Worm (Caenorhabditis elegans) whole organism, late embryonic: ENCODE results near the gene lin-24.
"Not testable (repeated sequence)": the region's sequence is repeated elsewhere in the genome, so short reads cannot be mapped to it uniquely, and the experiment has no call there.

Source experiments
- C08G9.2 ChIP-seq: sonication (generic microtip); optimal IDR thresholded peaks from 2 replicates; lab custom pipeline; 2016; ENCODE audit warnings: mild to moderate bottlenecking, missing genetic modification characterization, moderate library complexity, missing compliant biosample characterization
- C38D4.7 ChIP-seq: fragments of 200-800 bp; sonication (Bioruptor generic); optimal IDR thresholded peaks from 2 replicates; lab custom pipeline; 2018; ENCODE audit warnings: mild to moderate bottlenecking, missing genetic modification characterization, moderate library complexity, missing compliant biosample characterization
- Y22D7AL.16 ChIP-seq: sonication (generic microtip); optimal IDR thresholded peaks from 2 replicates; lab custom pipeline; 2016; ENCODE audit warnings: missing genetic modification characterization, missing compliant biosample characterization
- ceh-19 ChIP-seq: fragments of 200-800 bp; sonication (Bioruptor generic); optimal IDR thresholded peaks from 2 replicates; lab custom pipeline; 2018; ENCODE audit warnings: mild to moderate bottlenecking, missing genetic modification characterization, missing compliant biosample characterization
- ceh-2 ChIP-seq: sonication (generic microtip); optimal IDR thresholded peaks from 2 replicates; lab custom pipeline; 2016; ENCODE audit warnings: missing genotype, missing genetic modification characterization, missing compliant biosample characterization
- ceh-24 ChIP-seq: sonication (generic microtip); optimal IDR thresholded peaks from 2 replicates; lab custom pipeline; 2016; ENCODE audit warnings: mild to moderate bottlenecking, missing genetic modification characterization, missing compliant biosample characterization
- ceh-31 ChIP-seq: sonication (generic microtip); optimal IDR thresholded peaks from 2 replicates; lab custom pipeline; 2016; ENCODE audit warnings: missing genetic modification characterization, missing compliant biosample characterization
- ceh-9 ChIP-seq: sonication (generic microtip); optimal IDR thresholded peaks from 2 replicates; lab custom pipeline; 2016; ENCODE audit warnings: mild to moderate bottlenecking, missing genetic modification characterization, inconsistent platforms, missing compliant biosample characterization
- dve-1 ChIP-seq: sonication (generic microtip); optimal IDR thresholded peaks from 2 replicates; lab custom pipeline; 2017; ENCODE audit warnings: antibody characterized with exemption, mild to moderate bottlenecking, missing genetic modification characterization, missing compliant biosample characterization
- elt-2 ChIP-seq: sonication (generic microtip); optimal IDR thresholded peaks from 2 replicates; lab custom pipeline; 2016; ENCODE audit warnings: missing genetic modification reagents, missing genetic modification characterization, missing compliant biosample characterization
- eyg-1 ChIP-seq: sonication (generic microtip); optimal IDR thresholded peaks from 2 replicates; lab custom pipeline; 2016; ENCODE audit warnings: missing genotype, missing genetic modification characterization, missing compliant biosample characterization
- fkh-6 ChIP-seq: sonication (generic microtip); optimal IDR thresholded peaks from 2 replicates; lab custom pipeline; 2016; ENCODE audit warnings: missing genetic modification characterization, missing compliant biosample characterization
- gmeb-2 ChIP-seq: sonication (generic microtip); optimal IDR thresholded peaks from 2 replicates; lab custom pipeline; 2016; ENCODE audit warnings: missing genetic modification characterization, inconsistent platforms, missing compliant biosample characterization
- hlh-30 ChIP-seq: sonication (generic microtip); optimal IDR thresholded peaks from 2 replicates; lab custom pipeline; 2017; ENCODE audit warnings: antibody characterized with exemption, missing genetic modification characterization, missing compliant biosample characterization; ENCODE audit not compliant: insufficient read depth
- nfya-1 ChIP-seq: sonication (generic microtip); optimal IDR thresholded peaks from 2 replicates; lab custom pipeline; 2017; ENCODE audit warnings: missing genetic modification characterization, mild to moderate bottlenecking, missing compliant biosample characterization, antibody characterized with exemption, moderate library complexity
- nhr-11 ChIP-seq: fragments of 150-350 bp; optimal IDR thresholded peaks from 2 replicates; lab custom pipeline; 2014; ENCODE audit warnings: missing biosample characterization, missing genetic modification characterization
- npax-4 ChIP-seq: sonication (generic microtip); optimal IDR thresholded peaks from 2 replicates; lab custom pipeline; 2016; ENCODE audit warnings: missing genetic modification characterization, missing compliant biosample characterization
- pag-3 ChIP-seq: sonication (generic microtip); optimal IDR thresholded peaks from 2 replicates; lab custom pipeline; 2016; ENCODE audit warnings: missing compliant biosample characterization, missing genetic modification characterization, borderline replicate concordance
- pha-4 ChIP-seq: fragments of 150-350 bp; optimal IDR thresholded peaks from 2 replicates; lab custom pipeline; 2018; ENCODE audit warnings: missing biosample characterization, missing genetic modification reagents, missing genetic modification characterization
- pros-1 ChIP-seq: fragments of 150-350 bp; optimal IDR thresholded peaks from 2 replicates; lab custom pipeline; 2014; ENCODE audit warnings: missing biosample characterization, missing genetic modification reagents, missing genetic modification characterization
- sox-4 ChIP-seq: sonication (generic microtip); optimal IDR thresholded peaks from 2 replicates; lab custom pipeline; 2017; ENCODE audit warnings: mild to moderate bottlenecking, missing genetic modification characterization, inconsistent platforms, missing compliant biosample characterization
- ttx-3 ChIP-seq: sonication (generic microtip); optimal IDR thresholded peaks from 2 replicates; lab custom pipeline; 2016; ENCODE audit warnings: missing genetic modification reagents, missing genetic modification characterization, missing compliant biosample characterization
- unc-55 ChIP-seq: sonication (generic microtip); optimal IDR thresholded peaks from 2 replicates; lab custom pipeline; 2017; ENCODE audit warnings: missing biosample characterization, missing genetic modification reagents, missing genetic modification characterization
- ztf-16 ChIP-seq: sonication (generic microtip); optimal IDR thresholded peaks from 2 replicates; lab custom pipeline; 2017; ENCODE audit warnings: missing genetic modification characterization, missing compliant biosample characterization

lin-24 gene

DNA sequence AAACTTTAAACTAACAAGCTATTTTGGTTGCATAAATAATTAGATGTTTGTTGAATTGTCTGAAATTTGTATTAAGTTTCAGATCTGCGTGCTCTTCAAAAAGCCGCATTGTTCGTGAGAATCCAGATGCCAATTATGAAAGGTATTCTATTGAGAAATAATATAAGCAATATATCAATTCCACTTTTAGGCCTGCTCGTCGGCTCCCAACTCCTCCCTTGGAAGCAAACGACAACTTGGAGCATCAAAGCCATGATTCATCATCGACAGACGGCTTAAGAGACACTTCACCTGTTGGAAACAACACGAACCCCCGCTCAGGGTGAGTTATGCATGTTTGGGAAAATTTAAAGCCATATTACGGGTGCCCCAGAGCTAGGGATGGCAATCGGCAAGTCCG, 33.4 kb downstream of the lin-24 start:
- TF ChIP-seq C08G9.2 (tag; lab: Kevin White, UChicago): no peak
- TF ChIP-seq ceh-19 (GFP tag; lab: Kevin White, UChicago): no peak
- no peak for TF ChIP-seq fkh-6 (tag; lab: Kevin White, UChicago)
- no peak for TF ChIP-seq pros-1 (tag; lab: Kevin White, UChicago)
- TF ChIP-seq eyg-1: no peak
- TF ChIP-seq hlh-30: no peak
- no peak for TF ChIP-seq gmeb-2 (tag; lab: Kevin White, UChicago)
- no peak for TF ChIP-seq ceh-9 (tag; lab: Kevin White, UChicago)

- no peak for TF ChIP-seq gmeb-2 (tag; lab: Kevin White, UChicago)
- no peak for TF ChIP-seq pag-3 (tag; lab: Kevin White, UChicago)
- TF ChIP-seq npax-4 (tag; lab: Kevin White, UChicago): no peak
- no peak for TF ChIP-seq C38D4.7 (GFP tag; lab: Kevin White, UChicago)
- TF ChIP-seq Y22D7AL.16: no peak
- TF ChIP-seq sox-4: no peak
- no peak for TF ChIP-seq pha-4 (tag; lab: Kevin White, UChicago)
- TF ChIP-seq dve-1 (tag; lab: Kevin White, UChicago): no peak
- TF ChIP-seq ztf-16 (tag; lab: Kevin White, UChicago): no peak
- TF ChIP-seq ceh-24 (tag; lab: Kevin White, UChicago): no peak
Observed at ce11 chrIV:12165432-12166078, 36.3 kb downstream of the lin-24 start.

DNA sequence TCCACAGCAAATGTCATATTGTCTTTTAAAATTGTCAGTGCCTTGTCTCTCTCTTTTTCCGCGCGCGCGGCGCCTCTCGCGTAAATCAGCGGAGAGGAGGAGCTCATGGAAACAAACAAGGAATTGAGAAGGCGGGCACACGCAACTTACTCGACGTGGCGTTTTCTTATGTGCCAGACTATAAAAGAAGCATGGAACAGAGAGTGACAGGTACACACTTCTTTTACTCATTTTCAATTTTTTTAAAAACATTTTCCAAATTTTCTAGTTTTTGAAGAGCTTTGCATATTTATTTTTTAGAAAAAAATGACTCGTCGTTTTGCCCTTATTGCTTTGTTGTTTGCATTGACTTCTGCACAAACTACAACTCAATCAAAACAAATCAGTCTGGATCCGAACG, 38.6 kb downstream of the lin-24 start, which contains the start of gene F20B10.3:
F20B10.3 (plus strand) TSS at position 301 of the 400 bp plus-strand sequence.
- TF ChIP-seq nhr-11: no peak
- TF ChIP-seq fkh-6 (tag; lab: Kevin White, UChicago): no peak
- no peak for TF ChIP-seq unc-55 (GFP tag; lab: Kevin White, UChicago)
- TF ChIP-seq elt-2: no peak
- TF ChIP-seq nfya-1: no peak
- TF ChIP-seq pha-4 (tag; lab: Kevin White, UChicago): no peak
- TF ChIP-seq ceh-31 (tag; lab: Kevin White, UChicago): no peak
- no peak for TF ChIP-seq pag-3 (tag; lab: Kevin White, UChicago)
- TF ChIP-seq ceh-2: no peak
- no peak for TF ChIP-seq ttx-3 (tag; lab: Kevin White, UChicago)

DNA sequence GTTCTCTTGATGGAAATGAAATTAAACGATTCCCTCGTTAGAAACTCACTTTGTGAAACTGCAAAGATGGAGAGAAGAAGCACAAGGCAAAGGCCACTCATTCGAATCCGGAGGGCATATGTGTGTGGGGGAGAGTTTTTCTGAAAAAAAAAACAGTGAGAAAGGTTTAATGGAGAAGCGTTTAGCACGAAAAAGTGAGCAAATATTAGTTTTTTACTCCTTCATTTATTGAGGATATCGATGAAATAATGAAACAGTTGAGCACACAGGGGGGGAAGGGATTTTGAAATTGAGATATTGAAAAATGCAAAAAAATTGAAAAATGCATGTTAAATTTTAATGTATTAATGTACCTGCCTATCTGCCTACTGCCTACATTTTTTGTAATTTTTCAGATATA, 48.9 kb downstream of the lin-24 start, which contains the start of gene nlr-1:
nlr-1 (minus strand) TSS at position 101 of the 400 bp plus-strand sequence.
- TF ChIP-seq ceh-19 (GFP tag; lab: Kevin White, UChicago); unc-55 (GFP tag; lab: Kevin White, UChicago); npax-4 (tag; lab: Kevin White, UChicago): not testable (repeated sequence)
